Worm (Caenorhabditis elegans) whole organism, late embryonic: Measurements from ENCODE around the gene sru-17.
A peak's percentile ranks its signal among the peaks of the same experiment; 100 is the strongest.

Experiments
- K02D7.2 ChIP-seq: sonication (generic microtip); optimal IDR thresholded peaks from 2 replicates; lab custom pipeline; 2017; ENCODE audit warnings: mild to moderate bottlenecking, missing genetic modification characterization, missing compliant biosample characterization
- K09A11.1 ChIP-seq: sonication (generic microtip); optimal IDR thresholded peaks from 2 replicates; lab custom pipeline; 2017; ENCODE audit warnings: antibody characterized with exemption, mild to moderate bottlenecking, missing genetic modification characterization, missing compliant biosample characterization; ENCODE audit not compliant: insufficient read depth
- ceh-31 ChIP-seq: sonication (generic microtip); optimal IDR thresholded peaks from 2 replicates; lab custom pipeline; 2016; ENCODE audit warnings: missing genetic modification characterization, missing compliant biosample characterization
- lin-11 ChIP-seq: fragments of 200-800 bp; sonication (Bioruptor generic); optimal IDR thresholded peaks from 2 replicates; lab custom pipeline; 2018; ENCODE audit warnings: mild to moderate bottlenecking, missing genetic modification characterization, missing compliant biosample characterization
- pax-1 ChIP-seq: fragments of 150-350 bp; optimal IDR thresholded peaks from 2 replicates; lab custom pipeline; 2014; ENCODE audit warnings: missing biosample characterization, missing genetic modification characterization
- pha-4 ChIP-seq: fragments of 150-350 bp; optimal IDR thresholded peaks from 2 replicates; lab custom pipeline; 2018; ENCODE audit warnings: missing biosample characterization, missing genetic modification reagents, missing genetic modification characterization
- pqm-1 ChIP-seq: sonication (generic microtip); optimal IDR thresholded peaks from 2 replicates; lab custom pipeline; 2016; ENCODE audit warnings: missing genetic modification characterization, missing compliant biosample characterization
- tbx-2 ChIP-seq: sonication (generic microtip); optimal IDR thresholded peaks from 2 replicates; lab custom pipeline; 2016; ENCODE audit warnings: missing genetic modification characterization, missing compliant biosample characterization

The sru-17 gene

DNA sequence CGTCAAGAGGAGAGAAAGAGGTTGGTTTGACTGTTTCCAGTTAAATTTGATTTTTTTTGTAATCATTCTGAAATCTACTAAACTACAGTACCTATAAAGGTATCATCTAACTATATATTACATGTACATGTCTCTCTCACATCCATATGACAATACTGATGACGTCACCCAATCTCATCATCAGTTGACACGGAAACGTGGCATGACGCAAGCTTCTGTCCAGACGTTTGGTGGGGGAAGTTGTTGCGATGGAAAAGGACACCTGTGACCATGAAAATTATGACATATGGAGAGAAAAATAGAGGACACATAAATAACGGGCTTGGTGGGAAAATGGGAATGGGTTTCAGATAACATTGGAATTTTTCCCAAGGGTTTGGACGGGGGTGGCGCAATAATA is 43.5 kb downstream of the sru-17 start:
- TF ChIP-seq tbx-2 (tag; lab: Kevin White, UChicago): peak; percentile 7
- TF ChIP-seq pha-4 (tag; lab: Kevin White, UChicago): no peak
- TF ChIP-seq, all 69 proteins: peak for 1

DNA sequence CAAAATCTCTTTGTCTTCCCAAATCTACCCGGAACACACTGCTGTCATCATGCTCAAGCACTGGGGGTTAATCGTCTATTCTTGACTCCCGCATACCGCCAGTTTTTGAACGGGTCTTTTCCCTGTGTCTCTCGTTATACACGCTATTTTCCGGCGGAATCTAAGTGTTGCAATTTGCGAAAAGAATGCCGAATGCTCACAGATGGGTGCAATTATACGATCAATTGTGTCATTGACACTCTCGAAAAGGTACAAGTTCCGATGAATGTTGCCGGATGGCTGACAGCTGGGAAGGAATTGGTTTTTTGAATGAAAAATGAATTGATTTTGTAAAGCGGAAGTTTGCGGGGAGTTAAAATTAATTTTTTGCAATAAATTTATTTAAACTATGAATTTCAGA is 46.4 kb downstream of the sru-17 start:
- no peak for TF ChIP-seq pqm-1 (tag; lab: Kevin White, UChicago)
- no peak for TF ChIP-seq K09A11.1 (tag; lab: Kevin White, UChicago)
- no peak for TF ChIP-seq lin-11 (tag; lab: Kevin White, UChicago)
- TF ChIP-seq pax-1: no peak
- TF ChIP-seq ceh-31 (tag; lab: Kevin White, UChicago): peak; percentile 36
- no peak for TF ChIP-seq K02D7.2
